Worm (Caenorhabditis elegans): Measurements from ENCODE around the gene col-77.

The col-77 gene

DNA sequence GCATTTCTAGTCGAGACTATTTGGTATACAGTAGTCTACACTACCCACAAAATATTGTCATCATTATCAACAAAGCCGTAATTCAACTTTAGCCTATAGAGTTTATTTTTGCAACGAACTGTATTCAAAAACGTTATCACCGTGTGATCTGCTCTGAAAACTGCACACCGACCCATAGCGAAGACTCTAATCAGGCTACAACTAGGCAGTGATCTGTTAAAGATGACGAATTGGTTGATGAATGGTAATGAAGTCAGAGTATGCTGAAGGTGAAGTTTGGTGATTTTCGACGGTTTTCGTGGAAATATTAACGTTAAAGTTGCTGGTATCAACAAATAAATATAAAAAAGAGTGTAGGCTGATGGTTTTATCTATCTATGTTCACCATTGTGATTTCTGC is 27.7 kb upstream of the col-77 start:
- TF ChIP-seq ceh-90 (tag; optimal IDR thresholded peaks at IDR 0.05) (no peak), elt-2 (tag; optimal IDR thresholded peaks at IDR 0.05) (peak; percentile 64), nhr-20 (tag; optimal IDR thresholded peaks at IDR 0.05) (peak; percentile 0), pqm-1 (tag; optimal IDR thresholded peaks at IDR 0.05) (peak; percentile 13)

- peak in 1 of 2 experiments; percentile 23 for TF ChIP-seq lsy-2 (tag; optimal IDR thresholded peaks at IDR 0.05)
- no peak for TF ChIP-seq nhr-85 (tag)
- TF ChIP-seq F16B12.6 (tag; optimal IDR thresholded peaks at IDR 0.05): no peak
- TF ChIP-seq nhr-76 (tag; optimal IDR thresholded peaks at IDR 0.05): no peak
- TF ChIP-seq nhr-71 (tag; optimal IDR thresholded peaks at IDR 0.05): no peak
- no peak for TF ChIP-seq lin-35 (GFP tag; optimal IDR thresholded peaks at IDR 0.05)
- peak; percentile 17 for TF ChIP-seq elt-2 (tag; optimal IDR thresholded peaks at IDR 0.05)
- no peak for TF ChIP-seq ces-1 (GFP tag; optimal IDR thresholded peaks at IDR 0.05)
Observed at ce11 chrII:8385561-8385960, 26.4 kb upstream of the col-77 start.

DNA sequence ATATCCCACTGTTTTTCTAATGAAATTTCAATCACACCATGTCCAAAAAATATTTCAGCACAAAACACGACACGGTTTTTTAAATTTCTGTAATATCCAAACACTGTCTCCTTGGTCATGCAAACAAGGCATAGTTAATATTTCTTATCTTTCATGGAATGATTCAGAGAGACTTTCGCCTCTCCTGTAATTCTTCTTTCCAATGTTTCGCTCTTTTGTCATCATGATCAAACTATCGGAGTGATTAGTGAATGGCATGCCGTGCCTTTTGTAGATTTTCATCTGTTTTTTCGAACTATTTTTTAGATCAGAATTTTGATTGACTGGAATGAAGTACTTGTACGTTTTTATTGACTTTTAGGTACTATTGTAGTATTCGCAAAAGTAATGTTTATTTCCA is 25.2 kb upstream of the col-77 start:
- peak; percentile 62 for TF ChIP-seq elt-2 (tag; optimal IDR thresholded peaks at IDR 0.05)
- peak; percentile 67 for TF ChIP-seq pqm-1 (tag; optimal IDR thresholded peaks at IDR 0.05)
- TF ChIP-seq ets-5 (GFP tag; IDR thresholded peaks at IDR 0.05): no peak
- TF ChIP-seq nhr-20 (tag; optimal IDR thresholded peaks at IDR 0.05): peak; percentile 33
- no peak for TF ChIP-seq mep-1 (tag; optimal IDR thresholded peaks at IDR 0.05)

ce11 chrII:8382880-8383279 is 23.7 kb upstream of the col-77 start:
- TF ChIP-seq lin-14 (GFP tag; optimal IDR thresholded peaks at IDR 0.05) (peak; percentile 33), mef-2 (tag; optimal IDR thresholded peaks at IDR 0.05) (no peak), egl-13 (tag; optimal IDR thresholded peaks at IDR 0.05) (peak; percentile 69), nhr-84 (tag; optimal IDR thresholded peaks at IDR 0.05) (no peak), nhr-90 (tag; optimal IDR thresholded peaks at IDR 0.05; ENCODE audit: poor library complexity) (peak; percentile 59), C16A3.4 (tag; optimal IDR thresholded peaks at IDR 0.05) (no peak), elt-2 (tag; optimal IDR thresholded peaks at IDR 0.05) (peak; percentile 99), lin-35 (GFP tag; optimal IDR thresholded peaks at IDR 0.05) (peak in 1 of 2 experiments; percentile 61), C34B4.2 (tag; optimal IDR thresholded peaks at IDR 0.05) (no peak), pqm-1 (tag; optimal IDR thresholded peaks at IDR 0.05) (peak; percentile 79), dsc-1 (tag; optimal IDR thresholded peaks at IDR 0.05) (no peak), fkh-4 (tag; optimal IDR thresholded peaks at IDR 0.05; ENCODE audit: borderline replicate concordance) (no peak), mdl-1 (tag; optimal IDR thresholded peaks at IDR 0.05) (peak in 1 of 2 experiments; percentile 35), tlp-1 (tag; optimal IDR thresholded peaks at IDR 0.05) (peak; percentile 2), pax-3 (tag; optimal IDR thresholded peaks at IDR 0.05) (peak; percentile 2), ceh-88 (GFP tag; IDR thresholded peaks at IDR 0.05) (no peak), lsy-2 (tag; optimal IDR thresholded peaks at IDR 0.05) (peak in 1 of 2 experiments; percentile 29), zip-4 (GFP tag; optimal IDR thresholded peaks at IDR 0.05) (no peak), nhr-20 (tag; optimal IDR thresholded peaks at IDR 0.05) (peak; percentile 78), jun-1 (tag; optimal IDR thresholded peaks at IDR 0.05) (peak; percentile 74), efl-3 (GFP tag; optimal IDR thresholded peaks at IDR 0.05) (no peak), nhr-11 (tag; optimal IDR thresholded peaks at IDR 0.05) (no peak), unc-130 (tag; optimal IDR thresholded peaks at IDR 0.05) (no peak), nhr-71 (tag; optimal IDR thresholded peaks at IDR 0.05) (peak; percentile 68), nhr-19 (GFP tag; conservative IDR thresholded peaks at IDR 0.05) (peak; percentile 38)

ce11 chrII:8381197-8381596 is 22.0 kb upstream of the col-77 start, which contains the start of gene F49E12.12:
TSS of gene F49E12.12 (plus strand) at chrII:8381497.
- no peak for TF ChIP-seq ceh-88 (GFP tag; IDR thresholded peaks at IDR 0.05)
- TF ChIP-seq mep-1 (tag; optimal IDR thresholded peaks at IDR 0.05): no peak
- TF ChIP-seq efl-1 (optimal IDR thresholded peaks at IDR 0.05): no peak
- TF ChIP-seq efl-1 (GFP tag; optimal IDR thresholded peaks at IDR 0.05 in 1 of 2): no peak
- TF ChIP-seq hlh-4 (tag; optimal IDR thresholded peaks at IDR 0.05): no peak
- no peak for TF ChIP-seq pax-3 (tag; optimal IDR thresholded peaks at IDR 0.05)
- TF ChIP-seq rnt-1 (tag; optimal IDR thresholded peaks at IDR 0.05): no peak
- TF ChIP-seq dsc-1 (tag; optimal IDR thresholded peaks at IDR 0.05): no peak
- TF ChIP-seq unc-98 (GFP tag; IDR thresholded peaks at IDR 0.05): no peak
- TF ChIP-seq aha-1 (tag; optimal IDR thresholded peaks at IDR 0.05): no peak
- TF ChIP-seq nhr-76 (tag; optimal IDR thresholded peaks at IDR 0.05): no peak
- no peak for TF ChIP-seq nhr-12 (tag; optimal IDR thresholded peaks at IDR 0.05)
- no peak for TF ChIP-seq grh-1 (GFP tag; IDR thresholded peaks at IDR 0.05)
- TF ChIP-seq ets-5 (GFP tag; IDR thresholded peaks at IDR 0.05): no peak
- no peak for TF ChIP-seq snu-23 (GFP tag; optimal IDR thresholded peaks at IDR 0.05)
- TF ChIP-seq lsy-2 (tag; optimal IDR thresholded peaks at IDR 0.05): no peak

Data from whole organism, L1 larva.